Worm (Caenorhabditis elegans) whole organism, mixed stage, embryonic: ENCODE results near the gene flp-21.

Experiments used
- M03D4.4 ChIP-seq: sonication (generic microtip); optimal IDR thresholded peaks from 2 replicates; lab custom pipeline; 2017; ENCODE audit warnings: mild to moderate bottlenecking, missing genetic modification characterization, missing compliant biosample characterization
- bed-3 ChIP-seq: fragments of 200-800 bp; sonication (Bioruptor generic); optimal IDR thresholded peaks from 3 replicates; lab custom pipeline; 2018; ENCODE audit warnings: mild to moderate bottlenecking, missing genetic modification characterization, moderate library complexity, missing compliant biosample characterization
- blmp-1 ChIP-seq: fragments of 150-350 bp; optimal IDR thresholded peaks from 2 replicates; lab custom pipeline; 2014; ENCODE audit warnings: missing biosample characterization, missing genetic modification characterization
- ceh-39 ChIP-seq: fragments of 150-350 bp; optimal IDR thresholded peaks from 2 replicates; lab custom pipeline; 2014; ENCODE audit warnings: missing biosample characterization, missing genetic modification characterization
- ceh-43 ChIP-seq: fragments of 200-800 bp; sonication (Bioruptor generic); optimal IDR thresholded peaks from 2 replicates; lab custom pipeline; 2018; ENCODE audit warnings: mild to moderate bottlenecking, missing genetic modification characterization, moderate library complexity, missing compliant biosample characterization
- ceh-83 ChIP-seq: fragments of 200-800 bp; sonication (Bioruptor generic); optimal IDR thresholded peaks from 2 replicates; lab custom pipeline; 2018; ENCODE audit warnings: mild to moderate bottlenecking, missing genetic modification characterization, missing compliant biosample characterization
- ces-1 ChIP-seq: fragments of 150-350 bp; optimal IDR thresholded peaks from 2 replicates; lab custom pipeline; 2014; ENCODE audit warnings: missing biosample characterization, missing genetic modification reagents, missing genetic modification characterization
- drap-1 ChIP-seq: fragments of 200-800 bp; sonication (Bioruptor generic); optimal IDR thresholded peaks from 3 replicates; lab custom pipeline; 2018; ENCODE audit warnings: mild to moderate bottlenecking, missing genetic modification characterization, missing compliant biosample characterization
- elt-1 ChIP-seq: sonication (generic microtip); optimal IDR thresholded peaks from 2 replicates; lab custom pipeline; 2017; ENCODE audit warnings: missing genetic modification characterization, mild to moderate bottlenecking, missing compliant biosample characterization, antibody characterized with exemption, moderate library complexity, borderline replicate concordance; ENCODE audit not compliant: insufficient read depth
- elt-3 ChIP-seq: fragments of 150-350 bp; optimal IDR thresholded peaks from 2 replicates; lab custom pipeline; 2014; ENCODE audit warnings: missing biosample characterization, missing genetic modification characterization
- flh-1 ChIP-seq: fragments of 200-800 bp; sonication (Bioruptor generic); optimal IDR thresholded peaks from 2 replicates; lab custom pipeline; 2018; ENCODE audit warnings: mild to moderate bottlenecking, missing genetic modification characterization, moderate library complexity, missing compliant biosample characterization
- ham-2 ChIP-seq: fragments of 200-800 bp; sonication (Bioruptor generic); optimal IDR thresholded peaks from 2 replicates; lab custom pipeline; 2018; ENCODE audit warnings: mild to moderate bottlenecking, missing genetic modification characterization, missing compliant biosample characterization
- hlh-1 ChIP-seq: fragments of 150-350 bp; optimal IDR thresholded peaks from 2 replicates; lab custom pipeline; 2014; ENCODE audit warnings: missing biosample characterization, missing genetic modification reagents, missing genetic modification characterization
- lin-13 ChIP-seq: fragments of 150-350 bp; optimal IDR thresholded peaks from 2 replicates; lab custom pipeline; 2014; ENCODE audit warnings: missing biosample characterization, missing genetic modification characterization
- lsy-2 ChIP-seq: fragments of 150-350 bp; optimal IDR thresholded peaks from 2 replicates; lab custom pipeline; 2014; ENCODE audit warnings: missing biosample characterization, missing genetic modification characterization
- mab-5 ChIP-seq: fragments of 150-350 bp; optimal IDR thresholded peaks from 2 replicates; lab custom pipeline; 2014; ENCODE audit warnings: missing biosample characterization, missing genetic modification characterization
- mep-1 ChIP-seq: fragments of 150-350 bp; optimal IDR thresholded peaks from 2 replicates; lab custom pipeline; 2017; ENCODE audit warnings: missing biosample characterization, missing genetic modification reagents, missing genetic modification characterization, inconsistent platforms
- nhr-12 ChIP-seq: fragments of 150-350 bp; optimal IDR thresholded peaks from 2 replicates; lab custom pipeline; 2014; ENCODE audit warnings: missing biosample characterization, missing genetic modification characterization
- nhr-2 ChIP-seq: fragments of 150-350 bp; optimal IDR thresholded peaks from 2 replicates; lab custom pipeline; 2014; ENCODE audit warnings: missing biosample characterization, missing genetic modification characterization
- nhr-237 ChIP-seq: fragments of 150-350 bp; optimal IDR thresholded peaks from 2 replicates; lab custom pipeline; 2014; ENCODE audit warnings: missing biosample characterization, missing genetic modification characterization
- nhr-28 ChIP-seq: fragments of 150-350 bp; optimal IDR thresholded peaks from 2 replicates; lab custom pipeline; 2014; ENCODE audit warnings: missing biosample characterization, missing genetic modification characterization
- nhr-76 ChIP-seq: sonication (generic microtip); optimal IDR thresholded peaks from 2 replicates; lab custom pipeline; 2017; ENCODE audit warnings: missing biosample characterization, missing genetic modification characterization
- pha-4 ChIP-seq: fragments of 150-350 bp; optimal IDR thresholded peaks from 2 replicates; lab custom pipeline; 2018; ENCODE audit warnings: missing biosample characterization, missing genetic modification reagents, missing genetic modification characterization
- sem-2 ChIP-seq: fragments of 200-800 bp; sonication (Bioruptor generic); optimal IDR thresholded peaks from 2 replicates; lab custom pipeline; 2018; ENCODE audit warnings: mild to moderate bottlenecking, missing genetic modification characterization, missing compliant biosample characterization
- snpc-4 ChIP-seq: fragments of 150-350 bp; optimal IDR thresholded peaks from 2 replicates; lab custom pipeline; 2014; ENCODE audit warnings: missing biosample characterization, missing genetic modification characterization
- sptf-1 ChIP-seq: sonication (generic microtip); optimal IDR thresholded peaks from 2 replicates; lab custom pipeline; 2017; ENCODE audit warnings: mild to moderate bottlenecking, missing genetic modification characterization, moderate library complexity, missing compliant biosample characterization
- tbx-8 ChIP-seq: fragments of 200-800 bp; sonication (Bioruptor generic); optimal IDR thresholded peaks from 2 replicates; lab custom pipeline; 2018; ENCODE audit warnings: mild to moderate bottlenecking, missing genetic modification characterization, moderate library complexity, missing compliant biosample characterization
- unc-120 ChIP-seq: sonication (generic microtip); optimal IDR thresholded peaks from 2 replicates; lab custom pipeline; 2017; ENCODE audit warnings: missing genetic modification characterization, missing compliant biosample characterization; ENCODE audit not compliant: poor library complexity, severe bottlenecking
- unc-39 ChIP-seq: fragments of 150-350 bp; optimal IDR thresholded peaks from 2 replicates; lab custom pipeline; 2014; ENCODE audit warnings: missing biosample characterization, missing genetic modification characterization
- unc-62 ChIP-seq: fragments of 150-350 bp; optimal IDR thresholded peaks from 2 replicates; lab custom pipeline; 2014; ENCODE audit warnings: missing biosample characterization, missing genetic modification reagents, missing genetic modification characterization
- zip-8 ChIP-seq: fragments of 150-350 bp; optimal IDR thresholded peaks from 2 replicates; lab custom pipeline; 2014; ENCODE audit warnings: missing biosample characterization, missing genetic modification characterization
- ztf-11 ChIP-seq: fragments of 150-350 bp; optimal IDR thresholded peaks from 2 replicates; lab custom pipeline; 2014; ENCODE audit warnings: missing biosample characterization, missing genetic modification characterization

The flp-21 gene

ce11 chrV:7814601-7815000 is 21.4 kb downstream of the flp-21 start, which contains the start of gene ZK742.6:
Gene ZK742.6 (minus strand): TSS chrV:7814942.
- no peak for TF ChIP-seq blmp-1 (tag; lab: Kevin White, UChicago)
- TF ChIP-seq zip-8 (tag; lab: Kevin White, UChicago): no peak

- no peak for TF ChIP-seq sptf-1 (tag; lab: Kevin White, UChicago)
- TF ChIP-seq ces-1 (GFP tag; lab: Kevin White, UChicago): peak; percentile 97
Observed at ce11 chrV:7816486-7816885, 23.3 kb downstream of the flp-21 start.

ce11 chrV:7819585-7819984 is 26.4 kb downstream of the flp-21 start:
- TF ChIP-seq ceh-83 (GFP tag; lab: Kevin White, UChicago) (no peak), nhr-237 (no peak), ces-1 (GFP tag; lab: Kevin White, UChicago) (peak; percentile 68), nhr-28 (tag; lab: Kevin White, UChicago) (no peak)
- TF ChIP-seq, all 35 proteins: peak for 1

- TF ChIP-seq ces-1 (GFP tag; lab: Kevin White, UChicago): peak; percentile 80
- TF ChIP-seq flh-1 (GFP tag; lab: Kevin White, UChicago): no peak
- no peak for TF ChIP-seq sem-2 (GFP tag; lab: Kevin White, UChicago)
- TF ChIP-seq elt-1 (tag; lab: Kevin White, UChicago): no peak
- TF ChIP-seq M03D4.4 (tag; lab: Kevin White, UChicago): no peak
- TF ChIP-seq bed-3 (GFP tag; lab: Kevin White, UChicago): no peak
- no peak for TF ChIP-seq hlh-1 (tag; lab: Kevin White, UChicago)
- TF ChIP-seq nhr-2 (tag; lab: Kevin White, UChicago): no peak
- TF ChIP-seq ceh-39 (tag; lab: Kevin White, UChicago): no peak
- TF ChIP-seq lsy-2 (tag; lab: Kevin White, UChicago): peak; percentile 20
- TF ChIP-seq ceh-43: peak; percentile 61
- TF ChIP-seq snpc-4 (tag; lab: Kevin White, UChicago): no peak
- no peak for TF ChIP-seq drap-1 (GFP tag; lab: Kevin White, UChicago)
- TF ChIP-seq nhr-237: peak; percentile 43
- no peak for TF ChIP-seq mab-5 (tag; lab: Kevin White, UChicago)
- TF ChIP-seq unc-62: no peak
- TF ChIP-seq pha-4: no peak
- no peak for TF ChIP-seq elt-3 (tag; lab: Kevin White, UChicago)
- no peak for TF ChIP-seq tbx-8 (GFP tag; lab: Kevin White, UChicago)
- no peak for TF ChIP-seq nhr-28 (tag; lab: Kevin White, UChicago)
- peak; percentile 32 for TF ChIP-seq mep-1 (tag; lab: Kevin White, UChicago)
- no peak for TF ChIP-seq unc-39 (tag; lab: Kevin White, UChicago)
- TF ChIP-seq nhr-76 (tag; lab: Kevin White, UChicago): no peak
- TF ChIP-seq unc-120: no peak
- no peak for TF ChIP-seq ham-2 (GFP tag; lab: Kevin White, UChicago)
- no peak for TF ChIP-seq nhr-12 (tag; lab: Kevin White, UChicago)
Observed at ce11 chrV:7820270-7820669, 27.1 kb downstream of the flp-21 start, which contains the start of gene lbp-4. Gene lbp-4 (plus strand): TSS chrV:7820578.

- no peak for TF ChIP-seq nhr-12 (tag; lab: Kevin White, UChicago)
- TF ChIP-seq hlh-1 (tag; lab: Kevin White, UChicago): peak; percentile 99
- no peak for TF ChIP-seq bed-3 (GFP tag; lab: Kevin White, UChicago)
- no peak for TF ChIP-seq nhr-28 (tag; lab: Kevin White, UChicago)
- peak; percentile 99 for TF ChIP-seq unc-62
- no peak for TF ChIP-seq unc-39 (tag; lab: Kevin White, UChicago)
- TF ChIP-seq flh-1 (GFP tag; lab: Kevin White, UChicago): no peak
- no peak for TF ChIP-seq ztf-11 (tag; lab: Kevin White, UChicago)
- TF ChIP-seq nhr-76 (tag; lab: Kevin White, UChicago): no peak
- TF ChIP-seq ceh-83 (GFP tag; lab: Kevin White, UChicago): no peak
- peak; percentile 45 for TF ChIP-seq M03D4.4 (tag; lab: Kevin White, UChicago)
- no peak for TF ChIP-seq ceh-39 (tag; lab: Kevin White, UChicago)
- peak; percentile 92 for TF ChIP-seq unc-120
- no peak for TF ChIP-seq elt-1 (tag; lab: Kevin White, UChicago)
- no peak for TF ChIP-seq lin-13 (tag; lab: Kevin White, UChicago)
- TF ChIP-seq nhr-237: no peak
- peak; percentile 68 for TF ChIP-seq mab-5 (tag; lab: Kevin White, UChicago)
- TF ChIP-seq sem-2 (GFP tag; lab: Kevin White, UChicago): no peak
Observed at ce11 chrV:7822655-7823054, 29.5 kb downstream of the flp-21 start.
